Worm (Caenorhabditis elegans) whole organism, L4 larva: Measurements from ENCODE around the gene F08D12.4.

Source experiments
- F10B5.3 ChIP-seq: sonication (generic microtip); optimal IDR thresholded peaks from 2 replicates; lab custom pipeline; 2016; ENCODE audit warnings: mild to moderate bottlenecking, missing genetic modification characterization, missing compliant biosample characterization
- F26F4.8 ChIP-seq: fragments of 200-800 bp; sonication (Bioruptor generic); conservative IDR thresholded peaks from 2 replicates; pipeline ENCODE4 v1.3.6; 2022; ENCODE audit warnings: missing genetic modification characterization, missing compliant biosample characterization
- F44E2.7 ChIP-seq: fragments of 200-800 bp; sonication (Bioruptor generic); IDR thresholded peaks from 2 replicates; pipeline ENCODE4 v2.1.2; 2022; ENCODE audit warnings: missing genetic modification characterization, missing compliant biosample characterization
- F49E8.2 ChIP-seq: sonication (generic microtip); optimal IDR thresholded peaks from 2 replicates; lab custom pipeline; 2016; ENCODE audit warnings: missing compliant biosample characterization, mild to moderate bottlenecking, missing genetic modification characterization, borderline replicate concordance
- R02D3.7 ChIP-seq: fragments of 150-350 bp; sonication (generic microtip); optimal IDR thresholded peaks from 3 replicates; lab custom pipeline; 2014; ENCODE audit warnings: missing biosample characterization, missing genetic modification characterization
- T20F7.1 ChIP-seq: fragments of 200-800 bp; sonication (Bioruptor generic); optimal IDR thresholded peaks from 2 replicates; lab custom pipeline; 2018; ENCODE audit warnings: mild to moderate bottlenecking, missing genetic modification characterization, missing compliant biosample characterization
- Y48G9A.11 ChIP-seq: fragments of 200-800 bp; sonication (Bioruptor generic); IDR thresholded peaks from 2 replicates; pipeline ENCODE4 v1.3.6; 2022; ENCODE audit warnings: missing genetic modification reagents, missing genetic modification characterization, missing compliant biosample characterization
- ZK546.5 ChIP-seq, 2 experiments: sonication (generic microtip); optimal IDR thresholded peaks; 2 replicates each; lab custom pipeline; 2017; ENCODE audit warnings: missing biosample characterization in 2 of 2, missing genetic modification characterization in 2 of 2
- aha-1 ChIP-seq: fragments of 150-350 bp; peaks from one replicate; lab custom pipeline; 2014; ENCODE audit warnings: missing biosample characterization, missing genetic modification characterization
- ama-1 ChIP-seq: fragments of 150-350 bp; optimal IDR thresholded peaks from 2 replicates; lab custom pipeline; 2014; ENCODE audit warnings: inconsistent platforms, mixed read lengths
- ceh-44 ChIP-seq: fragments of 200-800 bp; sonication (Bioruptor generic); IDR thresholded peaks from 2 replicates; pipeline ENCODE4 v1.3.6; 2022; ENCODE audit warnings: missing genetic modification reagents, missing genetic modification characterization, missing compliant biosample characterization
- ceh-62 ChIP-seq: sonication (generic microtip); optimal IDR thresholded peaks from 2 replicates; lab custom pipeline; 2017; ENCODE audit warnings: missing biosample characterization, missing genetic modification characterization
- ceh-82 ChIP-seq: sonication (generic microtip); optimal IDR thresholded peaks from 2 replicates; lab custom pipeline; 2017; ENCODE audit warnings: missing biosample characterization, missing genetic modification characterization
- daf-12 ChIP-seq: fragments of 150-350 bp; optimal IDR thresholded peaks from 2 replicates; lab custom pipeline; 2014; ENCODE audit warnings: missing biosample characterization, missing genetic modification reagents, missing genetic modification characterization
- daf-16 ChIP-seq, 3 experiments: sonication (generic microtip); optimal IDR thresholded peaks; 2 replicates each; lab custom pipeline; 2016 to 2017; ENCODE audit warnings: missing genetic modification characterization in 3 of 3, missing genetic modification reagents in 3 of 3, mild to moderate bottlenecking in 2 of 3, missing compliant biosample characterization in 2 of 3, missing biosample characterization in 1 of 3, moderate library complexity in 1 of 3
- dmd-6 ChIP-seq: fragments of 200-800 bp; sonication (Bioruptor generic); IDR thresholded peaks from 2 replicates; pipeline ENCODE4 v1.3.6; 2022; ENCODE audit warnings: missing genetic modification reagents, missing genetic modification characterization, missing compliant biosample characterization
- dmd-8 ChIP-seq: fragments of 200-800 bp; sonication (Bioruptor generic); IDR thresholded peaks from 2 replicates; pipeline ENCODE4 v1.3.6; 2022; ENCODE audit warnings: missing genetic modification characterization, missing compliant biosample characterization
- dve-1 ChIP-seq: sonication (generic microtip); optimal IDR thresholded peaks from 2 replicates; lab custom pipeline; 2017; ENCODE audit warnings: antibody characterized with exemption, mild to moderate bottlenecking, missing genetic modification characterization, missing compliant biosample characterization; ENCODE audit not compliant: insufficient read depth
- egl-43 ChIP-seq: fragments of 200-800 bp; sonication (Bioruptor generic); IDR thresholded peaks from 2 replicates; pipeline ENCODE4 v1.3.6; 2022; ENCODE audit warnings: missing genetic modification reagents, missing genetic modification characterization, missing compliant biosample characterization
- fkh-10 ChIP-seq: fragments of 150-350 bp; optimal IDR thresholded peaks from 2 replicates; lab custom pipeline; 2014; ENCODE audit warnings: missing biosample characterization, missing genetic modification reagents, missing genetic modification characterization
- fos-1 ChIP-seq: fragments of 150-350 bp; optimal IDR thresholded peaks from 2 replicates; lab custom pipeline; 2014; ENCODE audit warnings: missing biosample characterization, missing genetic modification characterization
- gei-8 ChIP-seq: fragments of 200-800 bp; sonication (Bioruptor generic); optimal IDR thresholded peaks from 2 replicates; lab custom pipeline; 2018; ENCODE audit warnings: mild to moderate bottlenecking, missing genetic modification characterization, missing compliant biosample characterization
- hlh-11 ChIP-seq: fragments of 200-800 bp; sonication (Bioruptor generic); optimal IDR thresholded peaks from 2 replicates; lab custom pipeline; 2018; ENCODE audit warnings: mild to moderate bottlenecking, missing genetic modification characterization, missing compliant biosample characterization
- hlh-30 ChIP-seq: sonication (generic microtip); optimal IDR thresholded peaks from 2 replicates; lab custom pipeline; 2017; ENCODE audit warnings: antibody characterized with exemption, mild to moderate bottlenecking, missing genetic modification characterization, missing compliant biosample characterization; ENCODE audit not compliant: insufficient read depth
- hmg-1.1 ChIP-seq: fragments of 200-800 bp; sonication (Bioruptor generic); IDR thresholded peaks from 2 replicates; pipeline ENCODE4 v1.3.6; 2022; ENCODE audit warnings: missing genetic modification reagents, missing genetic modification characterization, missing compliant biosample characterization
- lir-3 ChIP-seq: sonication (generic microtip); optimal IDR thresholded peaks from 2 replicates; lab custom pipeline; 2016; ENCODE audit warnings: mild to moderate bottlenecking, missing genetic modification characterization, missing compliant biosample characterization
- lsy-2 ChIP-seq, 2 experiments: fragments of 150-350 bp in 1 of 2; sonication (generic microtip) in 1 of 2; optimal IDR thresholded peaks; 2 replicates each; lab custom pipeline; 2014 to 2017; ENCODE audit warnings: missing biosample characterization in 2 of 2, missing genetic modification characterization in 2 of 2
- madf-5 ChIP-seq, 2 experiments: fragments of 200-800 bp; sonication (Bioruptor generic); IDR thresholded peaks; 2 replicates each; pipeline ENCODE4 v1.3.6; 2022; ENCODE audit warnings: missing compliant biosample characterization in 2 of 2, missing genetic modification characterization in 2 of 2
- madf-9 ChIP-seq: fragments of 200-800 bp; sonication (Bioruptor generic); conservative IDR thresholded peaks from 2 replicates; pipeline ENCODE4 v1.3.6; 2022; ENCODE audit warnings: missing genetic modification reagents, missing genetic modification characterization, missing compliant biosample characterization
- mdl-1 ChIP-seq, 2 experiments: fragments of 150-350 bp in 1 of 2; sonication (generic microtip) in 1 of 2; optimal IDR thresholded peaks; 2 replicates each; lab custom pipeline; 2014 to 2017; ENCODE audit warnings: missing biosample characterization in 2 of 2, missing genetic modification characterization in 2 of 2
- mdt-29 ChIP-seq: fragments of 200-800 bp; sonication (Bioruptor generic); IDR thresholded peaks from 2 replicates; pipeline ENCODE4 v1.3.6; 2022; ENCODE audit warnings: missing genetic modification reagents, missing genetic modification characterization, missing compliant biosample characterization
- mep-1 ChIP-seq: fragments of 150-350 bp; sonication (generic microtip); optimal IDR thresholded peaks from 3 replicates; lab custom pipeline; 2014; ENCODE audit warnings: missing biosample characterization, missing genetic modification characterization
- mes-2 ChIP-seq: sonication (generic microtip); optimal IDR thresholded peaks from 2 replicates; lab custom pipeline; 2016; ENCODE audit warnings: missing genotype, mild to moderate bottlenecking, missing genetic modification characterization, missing compliant biosample characterization; ENCODE audit not compliant: poor library complexity, severe bottlenecking
- nhr-10 ChIP-seq: fragments of 150-350 bp; optimal IDR thresholded peaks from 2 replicates; lab custom pipeline; 2014; ENCODE audit warnings: missing biosample characterization, missing genetic modification characterization
- nhr-111 ChIP-seq: fragments of 200-800 bp; sonication (Bioruptor generic); optimal IDR thresholded peaks from 2 replicates; lab custom pipeline; 2018; ENCODE audit warnings: mild to moderate bottlenecking, missing genetic modification characterization, missing compliant biosample characterization
- nhr-237 ChIP-seq: sonication (generic microtip); optimal IDR thresholded peaks from 2 replicates; lab custom pipeline; 2017; ENCODE audit warnings: missing biosample characterization, missing genetic modification characterization
- nhr-28 ChIP-seq: fragments of 150-350 bp; optimal IDR thresholded peaks from 2 replicates; lab custom pipeline; 2014; ENCODE audit warnings: missing biosample characterization, missing genetic modification characterization
- nhr-42 ChIP-seq: fragments of 200-800 bp; sonication (Bioruptor generic); IDR thresholded peaks from 2 replicates; pipeline ENCODE4 v1.3.6; 2022; ENCODE audit warnings: missing genetic modification characterization, missing compliant biosample characterization
- nhr-6 ChIP-seq: fragments of 150-350 bp; optimal IDR thresholded peaks from 2 replicates; lab custom pipeline; 2014; ENCODE audit warnings: missing biosample characterization, missing genetic modification characterization
- nhr-77 ChIP-seq: fragments of 150-350 bp; optimal IDR thresholded peaks from 2 replicates; lab custom pipeline; 2014; ENCODE audit warnings: missing biosample characterization, missing genetic modification characterization
- pha-4 ChIP-seq, 2 experiments: fragments of 150-350 bp in 1 of 2; fragments of 200-800 bp in 1 of 2; sonication (Bioruptor generic) in 1 of 2; IDR thresholded peaks in 1 of 2; optimal IDR thresholded peaks in 1 of 2; 2 replicates each; pipeline versions ENCODE4 v1.3.6 to Lab custom; 2014 to 2022; ENCODE audit warnings: missing genetic modification characterization in 2 of 2, missing genetic modification reagents in 2 of 2, missing biosample characterization in 1 of 2, missing compliant biosample characterization in 1 of 2
- sdz-12 ChIP-seq: fragments of 200-800 bp; sonication (Bioruptor generic); optimal IDR thresholded peaks from 2 replicates; lab custom pipeline; 2018; ENCODE audit warnings: mild to moderate bottlenecking, missing genetic modification characterization, missing compliant biosample characterization
- spr-1 ChIP-seq: sonication (generic microtip); optimal IDR thresholded peaks from 2 replicates; lab custom pipeline; 2016; ENCODE audit warnings: mild to moderate bottlenecking, missing genetic modification characterization, missing compliant biosample characterization
- spr-3 ChIP-seq: fragments of 200-800 bp; sonication (Bioruptor generic); optimal IDR thresholded peaks from 2 replicates; lab custom pipeline; 2018; ENCODE audit warnings: mild to moderate bottlenecking, missing genetic modification characterization, missing compliant biosample characterization
- unc-62 ChIP-seq, 3 experiments: fragments of 150-350 bp in 1 of 3; sonication (generic microtip); optimal IDR thresholded peaks in 2 of 3; peaks in 1 of 3; 1 replicate in 1 of 3; 2 replicates in 2 of 3; lab custom pipeline; 2014 to 2017; ENCODE audit warnings: missing biosample characterization in 3 of 3, missing genetic modification characterization in 3 of 3, missing genetic modification reagents in 3 of 3, missing genotype in 1 of 3
- zip-11 ChIP-seq: fragments of 200-800 bp; sonication (Bioruptor generic); IDR thresholded peaks from 2 replicates; pipeline ENCODE4 v1.3.6; 2022; ENCODE audit warnings: missing genetic modification characterization, missing compliant biosample characterization

F08D12.4 gene

DNA sequence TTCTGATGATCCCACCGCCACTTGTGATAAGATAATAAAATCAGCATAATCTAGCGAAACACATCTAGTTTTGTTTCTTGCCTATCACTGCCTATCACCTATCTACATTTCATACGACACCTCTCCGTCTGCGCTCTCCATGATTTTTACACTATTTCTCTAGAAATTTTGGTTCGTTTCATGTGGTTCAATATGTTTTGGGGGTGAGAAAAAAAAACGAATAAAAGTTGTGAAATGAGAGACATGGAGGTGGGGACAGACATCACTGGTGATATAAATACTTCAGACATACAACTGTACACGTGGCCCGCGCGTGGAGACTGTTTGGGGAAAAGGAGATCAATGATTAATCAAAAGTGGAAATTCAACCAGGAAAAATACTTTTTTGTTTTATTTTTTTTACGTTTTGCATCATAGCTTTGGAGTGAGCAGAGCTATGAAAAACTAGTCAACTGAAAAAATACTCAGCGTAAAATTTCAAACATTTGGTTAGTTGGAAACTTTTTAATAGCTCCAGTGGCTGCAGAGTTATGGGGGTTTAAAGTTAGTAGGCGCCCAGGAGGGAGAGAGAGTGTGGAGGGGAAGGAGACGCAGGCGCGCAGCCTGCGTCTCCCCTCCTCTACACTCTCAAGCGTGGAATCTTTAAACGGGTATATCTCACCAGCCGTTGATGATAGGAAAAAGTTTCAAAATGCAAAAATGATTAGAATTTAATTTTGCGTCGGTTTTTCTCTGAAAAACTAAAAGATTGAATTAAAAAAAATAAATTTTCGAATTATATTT is 25.0 kb downstream of the F08D12.4 start (continued):
- TF ChIP-seq dmd-8 (GFP tag; lab: Robert Waterston, UW) (no peak), ama-1 (lab: Kevin White, UChicago) (no peak), F49E8.2 (tag; lab: Kevin White, UChicago) (no peak), mes-2 (tag; lab: Kevin White, UChicago) (no peak), ceh-44 (no peak), nhr-237 (tag; lab: Kevin White, UChicago) (no peak), Y48G9A.11 (GFP tag; lab: Robert Waterston, UW) (no peak), mdl-1 (tag; optimal IDR thresholded peaks at IDR 0.05; lab: Kevin White, UChicago) (no peak), hlh-11 (tag; lab: Kevin White, UChicago) (peak; percentile 69), nhr-10 (tag; lab: Kevin White, UChicago) (no peak), ZK546.5 (tag; optimal IDR thresholded peaks at IDR 0.05; lab: Kevin White, UChicago) (no peak), T20F7.1 (GFP tag; lab: Kevin White, UChicago) (no peak), nhr-28 (tag; lab: Kevin White, UChicago) (peak; percentile 63)
- TF ChIP-seq, all 104 proteins: peak for 15

- TF ChIP-seq madf-5 (GFP tag; IDR thresholded peaks at IDR 0.05; lab: Robert Waterston, UW): no peak
- no peak for TF ChIP-seq daf-16 (GFP tag; optimal IDR thresholded peaks at IDR 0.05; lab: Kevin White, UChicago)
- TF ChIP-seq daf-16 (tag; optimal IDR thresholded peaks at IDR 0.05; lab: Kevin White, UChicago): no peak
- peak; percentile 0 for TF ChIP-seq mes-2 (tag; lab: Kevin White, UChicago)
- TF ChIP-seq nhr-28 (tag; lab: Kevin White, UChicago): no peak
- peak; percentile 48 for TF ChIP-seq dmd-6
- no peak for TF ChIP-seq nhr-111 (GFP tag; lab: Kevin White, UChicago)
- peak; percentile 26 for TF ChIP-seq hlh-30 (tag; lab: Kevin White, UChicago)
- no peak for TF ChIP-seq F44E2.7 (GFP tag; lab: Robert Waterston, UW)
- TF ChIP-seq Y48G9A.11 (GFP tag; lab: Robert Waterston, UW): no peak
- no peak for TF ChIP-seq madf-9 (GFP tag; lab: Robert Waterston, UW)
- TF ChIP-seq nhr-77 (tag; lab: Kevin White, UChicago): no peak
- TF ChIP-seq ceh-62 (tag; lab: Kevin White, UChicago): no peak
- TF ChIP-seq lsy-2 (tag; optimal IDR thresholded peaks at IDR 0.05; lab: Kevin White, UChicago): peak in 1 of 2 experiments; percentile 52
- TF ChIP-seq fos-1: no peak
- TF ChIP-seq F10B5.3: no peak
- TF ChIP-seq hmg-1.1 (GFP tag; lab: Robert Waterston, UW): no peak
- no peak for TF ChIP-seq mdt-29 (GFP tag; lab: Robert Waterston, UW)
- TF ChIP-seq R02D3.7 (tag; lab: Kevin White, UChicago): no peak
- no peak for TF ChIP-seq unc-62 (GFP tag; optimal IDR thresholded peaks at IDR 0.05 in 1 of 2; lab: Kevin White, UChicago)
- no peak for TF ChIP-seq unc-62 (tag; optimal IDR thresholded peaks at IDR 0.05; lab: Kevin White, UChicago)
- TF ChIP-seq aha-1 (tag; lab: Kevin White, UChicago): peak; percentile 20
- TF ChIP-seq dve-1 (tag; lab: Kevin White, UChicago): no peak
- TF ChIP-seq F26F4.8 (GFP tag; lab: Robert Waterston, UW): no peak
- TF ChIP-seq gei-8: no peak
- peak; percentile 19 for TF ChIP-seq nhr-6 (tag; lab: Kevin White, UChicago)
- peak; percentile 52 for TF ChIP-seq mep-1 (tag; lab: Kevin White, UChicago)
- TF ChIP-seq nhr-42 (GFP tag; lab: Robert Waterston, UW): no peak
- TF ChIP-seq spr-1 (tag; lab: Kevin White, UChicago): no peak
- no peak for TF ChIP-seq spr-3 (GFP tag; lab: Kevin White, UChicago)
- no peak for TF ChIP-seq zip-11
- TF ChIP-seq hlh-11 (tag; lab: Kevin White, UChicago): peak; percentile 43
- no peak for TF ChIP-seq ceh-82 (tag; lab: Kevin White, UChicago)
- no peak for TF ChIP-seq daf-12 (tag; lab: Kevin White, UChicago)
- TF ChIP-seq sdz-12 (GFP tag; lab: Kevin White, UChicago): no peak
- TF ChIP-seq egl-43: no peak
- TF ChIP-seq lir-3 (tag; lab: Kevin White, UChicago): no peak
- TF ChIP-seq pha-4 (GFP tag; IDR thresholded peaks at IDR 0.05; lab: Robert Waterston, UW): 0 out of 2 replicates have a peak, but pooled peaks have one; percentile 20
- TF ChIP-seq pha-4 (tag; optimal IDR thresholded peaks at IDR 0.05; lab: Kevin White, UChicago): no peak
- peak; percentile 1 for TF ChIP-seq fkh-10 (GFP tag; lab: Kevin White, UChicago)
Observed at ce11 chrII:2804245-2804644, 26.3 kb downstream of the F08D12.4 start.
